Fruit fly (Drosophila melanogaster) S2 (cell line): ENCODE results near the gene CG8944.

ENCODE experiments used
- CG8478 ChIP-seq: fragments of >200 bp; optimal IDR thresholded peaks from 2 replicates; lab custom pipeline; 2018
- CTCF ChIP-seq, 2 experiments: fragments of >200 bp; optimal IDR thresholded peaks; 2 replicates each; lab custom pipeline; 2018

CG8944 gene

DNA sequence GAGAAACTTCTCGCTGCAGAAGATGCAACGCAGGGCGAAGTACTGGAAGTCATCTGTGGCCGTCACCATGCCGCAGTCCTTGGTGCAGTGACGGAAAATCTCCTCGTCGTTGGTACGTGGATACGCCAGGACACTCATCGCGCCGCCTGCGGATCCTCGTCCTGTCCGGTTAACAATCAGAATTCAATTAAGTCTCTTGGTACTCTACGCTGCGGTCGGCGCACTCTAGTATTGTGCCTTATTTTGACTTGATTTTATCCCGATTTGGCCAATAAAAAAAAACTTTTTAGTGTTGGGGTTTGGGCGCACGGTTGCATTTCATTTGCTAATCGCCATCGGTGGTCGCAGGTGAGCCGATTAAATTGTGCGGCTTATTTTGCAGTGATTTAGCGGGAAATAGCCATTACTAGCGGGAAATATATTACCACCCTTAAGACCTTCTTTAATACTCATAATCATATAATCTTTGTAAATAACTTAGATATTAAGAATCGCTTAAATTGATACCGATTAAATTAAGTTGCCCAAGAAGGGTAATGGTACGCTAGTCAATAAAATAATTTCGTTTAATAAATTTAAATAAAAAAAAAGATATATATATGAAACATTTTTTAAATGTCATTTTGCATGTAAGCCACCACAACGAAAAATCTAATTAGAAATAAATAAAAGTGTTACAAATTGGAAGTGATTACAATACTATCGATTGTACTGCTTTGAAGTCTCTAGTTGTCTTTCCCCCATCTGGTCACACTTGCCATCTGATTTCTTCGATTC, at the start of gene CG8944, which contains the start of gene CCT6:
CG8944 (minus strand) TSS at position 327 of the 777 bp plus-strand sequence.
CCT6 (plus strand) TSS at position 744 of the 777 bp plus-strand sequence.
- TF ChIP-seq CTCF (optimal IDR thresholded peaks at IDR 0.05; lab: Kevin White, UChicago) (no peak), CG8478 (lab: Kevin White, UChicago) (no peak)

DNA sequence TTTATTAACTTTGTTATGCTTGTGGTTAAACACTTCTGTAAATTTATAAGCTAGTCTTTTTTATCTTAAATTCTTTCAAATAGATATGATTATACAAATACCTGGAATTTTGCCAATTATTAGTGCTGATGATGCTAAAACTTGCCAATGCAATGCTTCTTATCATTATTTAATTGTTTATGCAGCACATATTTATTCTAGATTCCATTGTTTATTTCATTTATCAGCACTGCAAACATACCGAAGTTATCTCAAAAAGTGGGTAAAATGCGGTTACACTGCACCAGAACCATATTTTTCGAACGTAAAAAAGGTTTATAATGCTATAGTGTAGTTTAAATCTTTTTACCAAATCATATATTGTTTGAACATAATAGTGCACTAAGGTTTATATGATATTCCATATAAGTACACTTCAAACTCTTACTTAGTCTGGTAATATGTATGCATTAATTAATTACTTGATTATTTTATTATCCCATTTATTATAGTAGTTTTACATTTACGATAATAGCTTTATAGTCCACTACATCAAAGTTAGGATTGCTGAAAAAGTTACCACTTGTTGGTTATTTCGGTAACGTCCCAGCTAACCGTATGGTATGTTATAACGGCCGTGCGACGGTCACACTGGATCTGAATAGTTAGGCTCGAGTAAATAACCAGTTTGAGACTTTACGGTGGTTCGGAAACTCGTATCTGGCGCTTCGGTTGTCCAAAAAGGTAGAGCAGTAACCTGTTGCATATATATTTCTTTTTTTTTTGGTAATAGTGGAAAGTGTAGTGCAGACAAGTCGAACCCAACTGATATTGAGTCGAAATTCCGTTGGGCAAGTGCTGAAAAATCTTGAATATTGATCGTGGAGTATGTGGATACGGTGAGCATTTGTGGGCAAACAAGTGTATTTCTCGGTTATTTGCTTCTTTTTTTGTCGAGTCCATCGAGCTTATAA, 42.5 kb upstream of the CG8944 start, which contains the start of gene Rhp:
Rhp (plus strand) TSS at position 663 of the 953 bp plus-strand sequence.
- TF ChIP-seq CTCF (optimal IDR thresholded peaks at IDR 0.05; lab: Kevin White, UChicago) (no peak), CG8478 (lab: Kevin White, UChicago) (no peak)

DNA sequence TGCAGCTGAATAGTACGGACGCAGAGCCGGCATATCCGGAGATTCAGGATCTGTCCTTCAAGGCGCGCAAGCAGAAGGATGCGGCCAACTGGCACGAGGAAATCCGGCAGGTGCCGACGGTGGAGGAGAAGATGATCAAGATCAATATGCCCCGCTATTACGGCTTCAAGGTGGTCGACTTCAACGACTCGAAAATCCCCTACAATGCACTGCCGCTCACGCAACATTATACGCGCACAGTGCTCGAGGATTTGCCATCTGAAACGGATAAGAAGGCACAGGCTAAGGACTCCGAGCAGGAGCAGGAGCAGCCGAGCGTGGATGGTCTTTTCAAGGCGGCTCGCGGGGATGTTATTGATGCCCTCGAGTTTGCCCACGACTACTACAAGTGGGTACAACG, 40.2 kb upstream of the CG8944 start:
- no peak for TF ChIP-seq CTCF (optimal IDR thresholded peaks at IDR 0.05; lab: Kevin White, UChicago)
- no peak for TF ChIP-seq CG8478 (lab: Kevin White, UChicago)

DNA sequence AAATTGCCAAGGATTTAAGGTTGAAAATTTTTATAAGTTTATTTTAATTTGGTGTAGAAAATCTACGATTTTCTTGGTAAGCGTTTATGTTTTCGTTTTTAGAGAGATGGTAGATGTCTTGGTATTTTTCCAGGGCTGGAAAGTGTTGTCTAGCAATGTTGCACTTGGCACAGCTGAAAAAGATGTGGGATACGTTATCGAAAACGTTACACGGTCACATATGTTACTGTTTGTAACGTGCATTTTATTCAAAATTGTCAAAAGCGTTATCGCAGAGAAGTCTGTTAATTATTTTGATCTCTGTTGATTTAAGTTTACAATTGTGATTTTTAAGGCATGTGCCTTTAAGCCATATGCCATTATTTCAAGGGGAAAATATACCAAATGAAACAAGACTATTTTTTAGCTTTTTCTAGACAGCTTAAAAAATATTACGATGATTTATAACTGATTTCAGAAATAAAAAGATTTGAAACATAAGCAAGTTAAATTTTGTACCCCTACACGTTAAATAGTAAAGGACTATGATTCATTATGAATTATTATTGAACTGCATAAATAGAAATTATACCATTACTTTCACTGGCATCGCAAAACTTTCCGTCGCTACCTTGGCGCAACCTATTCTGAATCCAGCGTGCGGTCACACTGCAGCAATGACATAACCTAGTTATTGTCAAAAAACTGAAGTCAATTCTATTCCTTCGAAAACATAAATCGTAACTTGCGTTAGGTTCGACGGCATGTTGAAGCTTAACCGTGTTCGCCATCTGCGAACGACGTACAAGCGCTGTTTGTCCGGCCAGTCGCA, 39.6 kb upstream of the CG8944 start, which contains the start of the genes Paf-AHalpha and mRpS30:
Paf-AHalpha (minus strand) TSS at position 155 of the 811 bp plus-strand sequence.
mRpS30 (plus strand) TSS at position 619 of the 811 bp plus-strand sequence.
- TF ChIP-seq CG8478 (lab: Kevin White, UChicago) (no peak), CTCF (optimal IDR thresholded peaks at IDR 0.05; lab: Kevin White, UChicago) (no peak)

DNA sequence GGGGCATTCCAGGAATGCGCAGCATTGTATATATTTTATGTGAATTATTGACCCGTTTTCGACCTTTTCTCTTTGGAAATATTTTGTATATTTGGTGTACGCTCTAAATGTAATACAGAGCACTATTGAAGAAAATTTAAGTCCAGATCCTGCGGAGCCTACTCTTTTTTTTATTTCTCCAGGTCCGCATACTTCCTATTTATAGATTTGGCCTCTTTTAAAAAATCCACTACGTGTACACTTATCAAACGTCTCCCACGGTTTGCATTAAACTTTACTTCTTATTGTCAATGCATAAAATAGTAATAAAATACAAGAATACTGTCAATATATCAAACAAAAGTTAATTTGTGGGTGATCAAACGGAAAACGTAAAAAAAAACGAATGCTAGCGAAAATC, 37.6 kb upstream of the CG8944 start, which contains the start of gene Efhc1.1:
Efhc1.1 (minus strand) TSS at position 101 of the 400 bp plus-strand sequence.
- TF ChIP-seq CG8478 (lab: Kevin White, UChicago) (no peak), CTCF (optimal IDR thresholded peaks at IDR 0.05; lab: Kevin White, UChicago) (no peak)

DNA sequence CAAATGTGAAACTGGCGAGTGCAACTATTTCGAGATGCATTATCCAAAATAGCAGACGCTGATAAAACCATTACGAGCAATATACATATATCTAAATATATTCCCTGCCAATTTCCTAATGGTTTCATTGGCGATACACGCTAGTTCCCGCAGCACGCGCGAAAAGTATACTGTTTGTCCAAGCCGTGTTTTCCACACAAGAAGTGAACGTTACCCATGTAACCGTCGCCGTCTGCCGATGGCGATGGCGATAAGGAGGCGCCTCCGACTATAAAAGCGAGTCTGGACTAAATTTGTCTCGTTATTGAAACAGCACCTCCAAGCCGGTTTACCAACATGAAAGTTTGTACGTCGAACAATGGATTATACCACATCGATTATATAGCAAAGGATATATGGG, 32.8 kb upstream of the CG8944 start, which contains the start of gene CG43673:
CG43673 (plus strand) TSS at position 301 of the 400 bp plus-strand sequence.
- TF ChIP-seq CG8478 (lab: Kevin White, UChicago) (no peak), CTCF (optimal IDR thresholded peaks at IDR 0.05; lab: Kevin White, UChicago) (no peak)

DNA sequence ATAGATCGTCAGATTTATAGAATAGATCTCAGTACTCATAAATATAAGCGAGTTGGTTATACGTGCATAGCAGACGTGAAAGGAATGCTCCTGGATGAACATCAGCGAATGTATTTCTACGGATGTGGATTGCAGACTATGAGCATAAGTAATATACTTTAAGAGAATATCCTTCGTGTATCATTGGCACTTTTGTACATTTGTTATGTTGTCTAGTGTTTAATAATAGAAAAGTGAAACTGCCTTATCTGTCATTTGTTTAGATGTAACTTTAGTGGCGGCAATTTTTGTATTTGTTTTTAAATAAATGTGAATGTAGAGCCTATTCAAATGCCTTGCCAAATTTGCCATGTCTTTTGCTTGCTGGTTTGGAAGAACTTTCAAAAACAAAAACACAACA, 26.6 kb upstream of the CG8944 start, which contains the start of gene CG43672:
CG43672 (plus strand) TSS at position 301 of the 400 bp plus-strand sequence.
- TF ChIP-seq CTCF (optimal IDR thresholded peaks at IDR 0.05; lab: Kevin White, UChicago) = no peak
- no peak for TF ChIP-seq CG8478 (lab: Kevin White, UChicago)

DNA sequence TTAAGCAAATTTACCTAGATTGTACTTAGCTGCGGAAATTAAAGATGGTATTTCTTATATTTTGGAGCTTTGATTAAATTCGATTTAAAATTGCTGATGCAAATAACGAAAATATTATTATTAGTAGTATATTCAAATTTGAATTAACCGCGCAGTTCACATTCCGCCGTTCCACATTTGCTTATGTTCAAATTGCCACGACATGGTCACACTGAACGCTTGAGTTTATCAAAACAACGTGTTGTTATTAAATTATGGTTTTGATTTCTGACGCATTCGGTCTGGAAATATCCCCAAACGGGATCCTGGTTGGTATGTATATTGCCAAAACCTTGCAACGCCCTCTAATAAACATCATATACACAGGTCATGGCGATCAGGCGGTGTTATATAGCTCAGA, 23.4 kb upstream of the CG8944 start, which contains the start of gene CG33172:
CG33172 (plus strand) TSS at position 208 of the 400 bp plus-strand sequence.
- TF ChIP-seq CTCF (optimal IDR thresholded peaks at IDR 0.05; lab: Kevin White, UChicago) (no peak), CG8478 (lab: Kevin White, UChicago) (no peak)

DNA sequence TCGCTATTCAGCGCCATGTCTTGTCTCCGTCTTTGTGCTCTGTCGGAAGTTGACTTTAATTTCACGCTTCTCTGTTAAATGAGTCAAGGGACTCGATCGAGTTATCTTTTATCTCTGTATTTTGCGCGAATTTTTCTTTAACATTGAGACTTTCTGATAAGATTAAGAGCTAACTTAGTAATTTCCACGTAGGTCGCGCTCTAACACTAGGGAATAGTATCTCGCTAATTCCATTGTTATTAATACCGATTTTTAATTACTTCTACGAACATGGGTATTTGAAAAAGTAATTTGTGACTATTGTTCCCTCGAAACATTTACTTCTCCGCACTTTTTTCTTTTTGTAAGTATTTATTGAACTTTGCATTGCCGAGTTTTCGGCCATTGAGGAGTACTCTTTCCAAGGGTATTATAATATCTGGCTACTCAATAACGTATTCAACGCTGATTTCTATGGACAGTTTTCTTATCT, 20.4 kb upstream of the CG8944 start, which contains the start of gene CG8952:
CG8952 (minus strand) TSS at position 51 of the 472 bp plus-strand sequence.
- TF ChIP-seq CTCF (optimal IDR thresholded peaks at IDR 0.05; lab: Kevin White, UChicago) (no peak), CG8478 (lab: Kevin White, UChicago) (no peak)

DNA sequence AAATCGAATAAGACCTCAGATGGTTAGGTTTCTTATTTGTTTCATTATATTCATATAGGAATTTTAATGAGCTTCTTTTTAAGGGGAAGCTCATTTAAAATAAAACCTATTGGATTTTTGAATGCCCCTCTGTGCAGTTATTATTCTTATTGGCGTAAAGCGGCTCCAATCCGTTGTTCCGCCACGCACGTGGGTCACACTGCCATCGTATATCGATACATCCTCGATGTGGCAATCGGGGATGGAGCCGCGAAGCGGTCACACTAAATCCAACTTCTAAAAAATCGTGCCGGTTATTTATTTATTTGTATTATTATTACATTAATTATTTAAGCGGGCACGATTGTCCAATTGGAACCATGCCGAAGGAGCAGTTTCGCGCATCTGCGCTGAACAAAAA, 16.7 kb upstream of the CG8944 start, which contains the start of gene Polr3A:
Polr3A (plus strand) TSS at position 234 of the 400 bp plus-strand sequence.
- TF ChIP-seq CTCF (optimal IDR thresholded peaks at IDR 0.05; lab: Kevin White, UChicago) (no peak), CG8478 (lab: Kevin White, UChicago) (no peak)

DNA sequence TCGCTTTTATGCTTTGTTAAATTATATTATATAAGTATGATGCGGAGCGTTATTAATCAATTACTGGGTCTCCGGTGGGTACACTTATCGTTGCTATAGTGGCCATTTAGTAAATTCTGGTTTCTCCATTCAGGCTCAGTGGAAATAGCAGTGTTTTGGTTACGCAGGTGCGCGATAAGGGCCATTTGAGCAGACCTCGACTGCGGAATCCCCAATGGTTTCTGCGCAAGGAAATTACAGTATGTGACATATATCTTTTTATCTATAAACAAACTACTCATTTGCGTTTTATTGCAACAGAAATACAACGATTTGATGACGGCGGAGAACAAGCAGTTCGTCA, 15.2 kb upstream of the CG8944 start:
- no peak for TF ChIP-seq CTCF (optimal IDR thresholded peaks at IDR 0.05; lab: Kevin White, UChicago)
- no peak for TF ChIP-seq CG8478 (lab: Kevin White, UChicago)

DNA sequence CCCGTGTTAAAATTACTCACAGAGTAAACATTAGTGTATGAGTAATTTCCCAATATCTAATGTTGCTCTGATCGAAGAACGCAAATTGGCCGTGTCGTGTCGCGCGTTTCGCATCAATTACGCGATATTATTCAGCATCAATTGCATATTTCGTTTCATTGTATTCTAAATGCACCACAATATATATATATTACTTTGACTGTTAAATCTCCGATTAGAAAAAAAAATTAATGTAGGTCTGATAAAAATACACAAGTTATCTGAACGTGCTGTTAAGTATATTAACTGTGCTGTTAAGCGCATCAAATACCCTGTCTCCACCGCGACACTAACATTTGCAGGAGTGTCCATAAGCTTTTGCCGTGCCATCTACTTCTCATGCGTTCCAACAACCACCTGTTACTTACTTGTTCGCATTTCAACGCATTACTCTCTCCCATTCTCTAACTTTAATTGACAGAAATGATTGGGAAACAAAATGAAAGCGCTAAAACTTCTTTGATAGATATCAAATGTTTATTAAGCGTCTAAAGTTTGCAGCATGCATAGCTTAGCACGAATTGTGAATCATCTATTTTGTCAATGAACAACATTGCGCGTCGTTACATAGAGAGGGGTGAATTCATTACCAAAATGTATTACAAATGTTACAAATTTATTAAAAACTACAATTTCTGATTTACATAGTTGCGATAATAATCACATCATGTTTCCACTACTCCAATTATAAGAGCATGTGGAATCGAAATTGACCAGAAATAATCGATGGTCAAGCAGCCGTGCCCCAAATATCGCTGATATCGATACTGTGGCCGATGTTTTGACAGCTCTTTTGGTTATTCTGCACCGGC, 14.6 kb upstream of the CG8944 start, which contains the start of the genes Graf and mRpL3:
Graf (minus strand) TSS at position 287 of the 851 bp plus-strand sequence.
mRpL3 (plus strand) TSS at position 802 of the 851 bp plus-strand sequence.
- TF ChIP-seq CTCF (optimal IDR thresholded peaks at IDR 0.05; lab: Kevin White, UChicago) (peak in 1 of 2 experiments; percentile 21), CG8478 (lab: Kevin White, UChicago) (no peak)
